Worm (Caenorhabditis elegans) whole organism, mixed stage, embryonic: ENCODE measurements around the gene C09E7.10.

ENCODE experiments used
- ces-1 ChIP-seq: fragments of 150-350 bp; optimal IDR thresholded peaks from 2 replicates; lab custom pipeline; 2014; ENCODE audit warnings: missing biosample characterization, missing genetic modification reagents, missing genetic modification characterization
- elt-3 ChIP-seq: fragments of 150-350 bp; optimal IDR thresholded peaks from 2 replicates; lab custom pipeline; 2014; ENCODE audit warnings: missing biosample characterization, missing genetic modification characterization
- lsy-2 ChIP-seq: fragments of 150-350 bp; optimal IDR thresholded peaks from 2 replicates; lab custom pipeline; 2014; ENCODE audit warnings: missing biosample characterization, missing genetic modification characterization
- nhr-12 ChIP-seq: fragments of 150-350 bp; optimal IDR thresholded peaks from 2 replicates; lab custom pipeline; 2014; ENCODE audit warnings: missing biosample characterization, missing genetic modification characterization
- nhr-237 ChIP-seq: fragments of 150-350 bp; optimal IDR thresholded peaks from 2 replicates; lab custom pipeline; 2014; ENCODE audit warnings: missing biosample characterization, missing genetic modification characterization
- nhr-76 ChIP-seq: sonication (generic microtip); optimal IDR thresholded peaks from 2 replicates; lab custom pipeline; 2017; ENCODE audit warnings: missing biosample characterization, missing genetic modification characterization
- unc-62 ChIP-seq: fragments of 150-350 bp; optimal IDR thresholded peaks from 2 replicates; lab custom pipeline; 2014; ENCODE audit warnings: missing biosample characterization, missing genetic modification reagents, missing genetic modification characterization
- zip-8 ChIP-seq: fragments of 150-350 bp; optimal IDR thresholded peaks from 2 replicates; lab custom pipeline; 2014; ENCODE audit warnings: missing biosample characterization, missing genetic modification characterization
- ztf-11 ChIP-seq: fragments of 150-350 bp; optimal IDR thresholded peaks from 2 replicates; lab custom pipeline; 2014; ENCODE audit warnings: missing biosample characterization, missing genetic modification characterization

ce11 chrIII:6479439-6479838 is 40.4 kb downstream of the C09E7.10 start:
- TF ChIP-seq ces-1 (GFP tag; lab: Kevin White, UChicago) (no peak), lsy-2 (tag; lab: Kevin White, UChicago) (no peak), elt-3 (no peak), ztf-11 (tag; lab: Kevin White, UChicago) (no peak), nhr-237 (no peak), unc-62 (GFP tag; lab: Kevin White, UChicago) (no peak), zip-8 (no peak), nhr-12 (tag; lab: Kevin White, UChicago) (no peak), nhr-76 (tag; lab: Kevin White, UChicago) (no peak)
